Fruit fly (Drosophila melanogaster) whole organism, embryonic: ENCODE results near the gene Jhbp1.

ENCODE experiments used
- Abd-B ChIP-seq: fragments of 200-800 bp; sonication (Bioruptor generic); optimal IDR thresholded peaks from 2 replicates; lab custom pipeline; 2018; ENCODE audit warnings: missing biosample characterization, mild to moderate bottlenecking, missing genetic modification characterization, moderate library complexity
- B-H1 ChIP-seq: fragments of 200-800 bp; sonication (Bioruptor generic); IDR thresholded peaks from 3 replicates; pipeline ENCODE4 v1.3.6; 2022; ENCODE audit warnings: missing biosample characterization, missing genetic modification characterization
- BEAF-32 ChIP-seq: fragments of 200-800 bp; sonication (Bioruptor generic); optimal IDR thresholded peaks from 3 replicates; lab custom pipeline; 2017; ENCODE audit warnings: missing biosample characterization, missing genetic modification characterization, mild to moderate bottlenecking, moderate library complexity, missing genetic modification reagents
- BtbVII ChIP-seq: fragments of 200-800 bp; sonication (Bioruptor generic); optimal IDR thresholded peaks from 3 replicates; lab custom pipeline; 2017; ENCODE audit warnings: missing biosample characterization, mild to moderate bottlenecking, missing genetic modification characterization
- CG1024 ChIP-seq: fragments of 200-800 bp; sonication (Bioruptor generic); IDR thresholded peaks from 2 replicates; pipeline ENCODE4 v1.3.6; 2022; ENCODE audit warnings: missing biosample characterization, missing genetic modification characterization
- CG11093 ChIP-seq: fragments of 200-800 bp; sonication (Bioruptor generic); IDR thresholded peaks from 3 replicates; pipeline ENCODE4 v1.3.6; 2022; ENCODE audit warnings: missing biosample characterization, missing genetic modification characterization
- CG11456 ChIP-seq: fragments of 200-800 bp; sonication (Bioruptor generic); IDR thresholded peaks from 3 replicates; pipeline ENCODE4 v1.3.6; 2022; ENCODE audit warnings: missing biosample characterization, missing genetic modification characterization
- CG12236 ChIP-seq: fragments of 200-800 bp; sonication (Bioruptor generic); optimal IDR thresholded peaks from 2 replicates; lab custom pipeline; 2016; ENCODE audit warnings: missing biosample characterization, missing genetic modification characterization
- CG12659 ChIP-seq: fragments of 200-800 bp; sonication (Bioruptor generic); optimal IDR thresholded peaks from 3 replicates; lab custom pipeline; 2017; ENCODE audit warnings: mild to moderate bottlenecking, missing biosample characterization, missing genetic modification reagents, missing genetic modification characterization
- CG13424 ChIP-seq: fragments of 200-800 bp; sonication (Bioruptor generic); optimal IDR thresholded peaks from 2 replicates; lab custom pipeline; 2019; ENCODE audit warnings: missing biosample characterization, mild to moderate bottlenecking, missing genetic modification characterization, moderate library complexity
- CG14441 ChIP-seq: fragments of 200-800 bp; sonication (Bioruptor generic); IDR thresholded peaks from 2 replicates; pipeline ENCODE4 v1.3.6; 2022; ENCODE audit warnings: missing biosample characterization, missing genetic modification characterization
- CG15479 ChIP-seq: fragments of 200-800 bp; sonication (Bioruptor generic); optimal IDR thresholded peaks from 3 replicates; lab custom pipeline; 2019; ENCODE audit warnings: missing biosample characterization, mild to moderate bottlenecking, missing genetic modification characterization, moderate library complexity
- CG18764 ChIP-seq: fragments of 200-800 bp; sonication (Bioruptor generic); optimal IDR thresholded peaks from 3 replicates; lab custom pipeline; 2016; ENCODE audit warnings: missing biosample characterization, missing genetic modification characterization
- CG2712 ChIP-seq: fragments of 200-800 bp; optimal IDR thresholded peaks from 3 replicates; lab custom pipeline; 2019; ENCODE audit warnings: missing biosample characterization, mild to moderate bottlenecking, missing genetic modification characterization, moderate library complexity
- CG34224 ChIP-seq: fragments of 200-800 bp; sonication (Bioruptor generic); IDR thresholded peaks from 3 replicates; pipeline ENCODE4 v1.3.6; 2022; ENCODE audit warnings: missing biosample characterization, missing genetic modification characterization; ENCODE audit not compliant: partially characterized antibody
- CG34376 ChIP-seq: fragments of 200-800 bp; sonication (Bioruptor generic); optimal IDR thresholded peaks from 2 replicates; lab custom pipeline; 2018; ENCODE audit warnings: missing biosample characterization, mild to moderate bottlenecking, missing genetic modification characterization
- CG4282 ChIP-seq: fragments of 200-800 bp; sonication (Bioruptor generic); optimal IDR thresholded peaks from 2 replicates; lab custom pipeline; 2016; ENCODE audit warnings: missing biosample characterization, missing genetic modification characterization
- CG4360 ChIP-seq: fragments of 200-800 bp; sonication (Bioruptor generic); IDR thresholded peaks from 2 replicates; pipeline ENCODE4 v1.3.6; 2022; ENCODE audit warnings: missing biosample characterization, missing genetic modification characterization
- CG5953 ChIP-seq: fragments of 200-800 bp; sonication (Bioruptor generic); IDR thresholded peaks from 2 replicates; pipeline ENCODE4 v1.3.6; 2022; ENCODE audit warnings: missing biosample characterization, missing genetic modification characterization
- CG6272 ChIP-seq: fragments of 200-800 bp; sonication (Bioruptor generic); IDR thresholded peaks from 2 replicates; pipeline ENCODE4 v1.3.6; 2022; ENCODE audit warnings: missing biosample characterization, missing genetic modification characterization
- D ChIP-seq, 2 experiments: fragments of 200-800 bp in 1 of 2; fragments of >200 bp in 1 of 2; sonication (Bioruptor generic) in 1 of 2; optimal IDR thresholded peaks; 2 replicates in 1 of 2; 3 replicates in 1 of 2; lab custom pipeline; 2017; ENCODE audit warnings: mild to moderate bottlenecking in 1 of 2, missing biosample characterization in 1 of 2, missing genetic modification characterization in 1 of 2, missing genetic modification reagents in 1 of 2
- Dfd ChIP-seq, 2 experiments: fragments of >200 bp; optimal IDR thresholded peaks; 2 replicates each; lab custom pipeline; 2017; ENCODE audit warnings: missing biosample characterization in 2 of 2, missing genetic modification characterization in 2 of 2
- Hmx ChIP-seq: fragments of 200-800 bp; sonication (Bioruptor generic); optimal IDR thresholded peaks from 2 replicates; lab custom pipeline; 2016; ENCODE audit warnings: missing biosample characterization, missing genetic modification characterization
- Meics ChIP-seq: fragments of 200-800 bp; sonication (Bioruptor generic); optimal IDR thresholded peaks from 2 replicates; lab custom pipeline; 2017; ENCODE audit warnings: missing biosample characterization, mild to moderate bottlenecking, missing genetic modification characterization
- Mes4 ChIP-seq: fragments of 200-800 bp; sonication (Bioruptor generic); optimal IDR thresholded peaks from 2 replicates; lab custom pipeline; 2016; ENCODE audit warnings: missing biosample characterization, missing genetic modification characterization
- Oaz ChIP-seq: fragments of 200-800 bp; sonication (Bioruptor generic); IDR thresholded peaks from 2 replicates; pipeline ENCODE4 v1.3.6; 2022; ENCODE audit warnings: missing biosample characterization, missing genetic modification characterization
- PHDP ChIP-seq: fragments of 200-800 bp; sonication (Bioruptor generic); optimal IDR thresholded peaks from 3 replicates; lab custom pipeline; 2018; ENCODE audit warnings: missing biosample characterization, mild to moderate bottlenecking, missing genetic modification characterization, moderate library complexity
- Ssrp ChIP-seq: fragments of 200-800 bp; sonication (Bioruptor generic); optimal IDR thresholded peaks from 2 replicates; lab custom pipeline; 2018; ENCODE audit warnings: missing biosample characterization, mild to moderate bottlenecking, missing genetic modification characterization, moderate library complexity
- al ChIP-seq: fragments of 200-800 bp; sonication (Bioruptor generic); IDR thresholded peaks from 2 replicates; pipeline ENCODE4 v1.3.6; 2022; ENCODE audit warnings: missing biosample characterization, missing genetic modification characterization
- cas ChIP-seq: fragments of 200-800 bp; sonication (Bioruptor generic); IDR thresholded peaks from 2 replicates; pipeline ENCODE4 v1.3.6; 2022; ENCODE audit warnings: missing biosample characterization, missing genetic modification characterization
- emc ChIP-seq: fragments of 200-800 bp; sonication (Bioruptor generic); optimal IDR thresholded peaks from 2 replicates; lab custom pipeline; 2016; ENCODE audit warnings: missing biosample characterization, missing genetic modification characterization
- grau ChIP-seq: fragments of 200-800 bp; optimal IDR thresholded peaks from 3 replicates; lab custom pipeline; 2019; ENCODE audit warnings: missing biosample characterization, mild to moderate bottlenecking, missing genetic modification characterization, moderate library complexity
- h ChIP-seq: fragments of >200 bp; optimal IDR thresholded peaks from 2 replicates; lab custom pipeline; 2017
- her ChIP-seq: fragments of 200-800 bp; sonication (Bioruptor generic); optimal IDR thresholded peaks from 2 replicates; lab custom pipeline; 2016; ENCODE audit warnings: missing biosample characterization, missing genetic modification characterization
- jing ChIP-seq: fragments of 200-800 bp; sonication (Bioruptor generic); optimal IDR thresholded peaks from 2 replicates; lab custom pipeline; 2018; ENCODE audit warnings: missing biosample characterization, mild to moderate bottlenecking, missing genetic modification characterization
- kni ChIP-seq: fragments of 200-800 bp; sonication (Bioruptor generic); optimal IDR thresholded peaks from 3 replicates; lab custom pipeline; 2017; ENCODE audit warnings: mild to moderate bottlenecking, missing biosample characterization, missing genetic modification reagents, missing genetic modification characterization
- lbe ChIP-seq: fragments of 200-800 bp; sonication (Bioruptor generic); optimal IDR thresholded peaks from 2 replicates; lab custom pipeline; 2016; ENCODE audit warnings: missing biosample characterization, mild to moderate bottlenecking, missing genetic modification characterization
- lmd ChIP-seq: fragments of 200-800 bp; sonication (Bioruptor generic); IDR thresholded peaks from 2 replicates; pipeline ENCODE4 v1.3.6; 2022; ENCODE audit warnings: missing biosample characterization, missing genetic modification characterization
- mam ChIP-seq: fragments of 200-800 bp; sonication (Bioruptor generic); optimal IDR thresholded peaks from 3 replicates; lab custom pipeline; 2016; ENCODE audit warnings: missing biosample characterization, missing genetic modification characterization
- org-1 ChIP-seq: fragments of 200-800 bp; sonication (Bioruptor generic); optimal IDR thresholded peaks from 2 replicates; lab custom pipeline; 2017; ENCODE audit warnings: missing biosample characterization, missing genetic modification characterization
- pho ChIP-seq: fragments of 200-800 bp; sonication (Bioruptor generic); optimal IDR thresholded peaks from 2 replicates; lab custom pipeline; 2016; ENCODE audit warnings: missing biosample characterization, missing genetic modification characterization
- phol ChIP-seq: fragments of 200-800 bp; sonication (Bioruptor generic); optimal IDR thresholded peaks from 3 replicates; lab custom pipeline; 2018; ENCODE audit warnings: missing biosample characterization, mild to moderate bottlenecking, missing genetic modification characterization, moderate library complexity
- pita ChIP-seq: fragments of 200-800 bp; sonication (Bioruptor generic); optimal IDR thresholded peaks from 2 replicates; lab custom pipeline; 2017; ENCODE audit warnings: missing biosample characterization, mild to moderate bottlenecking, missing genetic modification characterization
- row ChIP-seq: fragments of 200-800 bp; sonication (Bioruptor generic); IDR thresholded peaks from 3 replicates; pipeline ENCODE4 v1.3.6; 2022; ENCODE audit warnings: missing biosample characterization, missing genetic modification characterization
- scrt ChIP-seq: fragments of 200-800 bp; sonication (Bioruptor generic); optimal IDR thresholded peaks from 2 replicates; lab custom pipeline; 2018; ENCODE audit warnings: missing biosample characterization, mild to moderate bottlenecking, missing genetic modification characterization, moderate library complexity
- sens ChIP-seq: fragments of 200-800 bp; sonication (Bioruptor generic); peaks from one replicate; lab custom pipeline; 2016; ENCODE audit warnings: missing biosample characterization, missing genetic modification characterization
- shn ChIP-seq: fragments of 200-800 bp; sonication (Bioruptor generic); optimal IDR thresholded peaks from 3 replicates; lab custom pipeline; 2016; ENCODE audit warnings: missing biosample characterization, missing genetic modification characterization
- sqz ChIP-seq: fragments of 200-800 bp; sonication (Bioruptor generic); optimal IDR thresholded peaks from 3 replicates; lab custom pipeline; 2018; ENCODE audit warnings: missing biosample characterization, mild to moderate bottlenecking, missing genetic modification characterization
- tin ChIP-seq: fragments of 200-800 bp; sonication (Bioruptor generic); optimal IDR thresholded peaks from 3 replicates; lab custom pipeline; 2016; ENCODE audit warnings: missing biosample characterization, missing genetic modification characterization
- tna ChIP-seq: fragments of 200-800 bp; sonication (Bioruptor generic); IDR thresholded peaks from 2 replicates; pipeline ENCODE4 v1.3.6; 2022; ENCODE audit warnings: missing biosample characterization, missing genetic modification characterization; ENCODE audit not compliant: partially characterized antibody

Gene Jhbp1

dm6 chr3R:4995549-4996277 lies 30.5 kb downstream of the Jhbp1 start (continued):
- no peak for TF ChIP-seq CG4360 (GFP tag; lab: Robert Waterston, UW)
- no peak for TF ChIP-seq lmd (GFP tag; lab: Robert Waterston, UW)
- TF ChIP-seq sens (GFP tag; lab: Kevin White, UChicago): peak; percentile 91
- TF ChIP-seq CG34224: no peak
- no peak for TF ChIP-seq B-H1 (GFP tag; lab: Robert Waterston, UW)
- no peak for TF ChIP-seq org-1 (GFP tag; lab: Kevin White, UChicago)
- TF ChIP-seq grau: peak; percentile 0
- TF ChIP-seq Dfd (GFP tag; optimal IDR thresholded peaks at IDR 0.05; lab: Kevin White, UChicago): no peak
- TF ChIP-seq CG18764: no peak
- TF ChIP-seq CG1024 (GFP tag; lab: Robert Waterston, UW): 0 out of 2 replicates have a peak, but pooled peaks have one; percentile 7
- TF ChIP-seq CG11093 (GFP tag; lab: Robert Waterston, UW): no peak
- peak; percentile 10 for TF ChIP-seq shn (GFP tag; lab: Kevin White, UChicago)
- no peak for TF ChIP-seq CG11456 (GFP tag; lab: Robert Waterston, UW)
- no peak for TF ChIP-seq cas (GFP tag; lab: Robert Waterston, UW)
- no peak for TF ChIP-seq Mes4
- no peak for TF ChIP-seq BEAF-32 (GFP tag; lab: Kevin White, UChicago)
- no peak for TF ChIP-seq her (GFP tag; lab: Kevin White, UChicago)
- peak; percentile 39 for TF ChIP-seq phol (tag; lab: Kevin White, UChicago)
- TF ChIP-seq D (optimal IDR thresholded peaks at IDR 0.05; lab: Kevin White, UChicago): no peak
- TF ChIP-seq D (GFP tag; optimal IDR thresholded peaks at IDR 0.05; lab: Kevin White, UChicago): peak; percentile 40
- TF ChIP-seq pita (GFP tag; lab: Kevin White, UChicago): no peak
- TF ChIP-seq CG6272: no peak
- TF ChIP-seq CG12659 (GFP tag; lab: Kevin White, UChicago): no peak
- TF ChIP-seq kni (GFP tag; lab: Kevin White, UChicago): peak; percentile 72
- TF ChIP-seq jing (GFP tag; lab: Kevin White, UChicago): peak; percentile 3
- TF ChIP-seq CG5953 (GFP tag; lab: Robert Waterston, UW): no peak
- no peak for TF ChIP-seq tin (GFP tag; lab: Kevin White, UChicago)
- no peak for TF ChIP-seq CG14441 (GFP tag; lab: Robert Waterston, UW)
- no peak for TF ChIP-seq pho (GFP tag; lab: Kevin White, UChicago)
- TF ChIP-seq mam (GFP tag; lab: Kevin White, UChicago): no peak
- no peak for TF ChIP-seq CG4282 (GFP tag; lab: Kevin White, UChicago)
- no peak for TF ChIP-seq Abd-B
- peak; percentile 32 for TF ChIP-seq sqz (GFP tag; lab: Kevin White, UChicago)
- TF ChIP-seq CG15479 (GFP tag; lab: Kevin White, UChicago): no peak
- peak; percentile 8 for TF ChIP-seq CG13424
- no peak for TF ChIP-seq Meics (GFP tag; lab: Kevin White, UChicago)
- 0 out of 3 replicates have a peak, but pooled peaks have one; percentile 9 for TF ChIP-seq row (GFP tag; lab: Robert Waterston, UW)
- TF ChIP-seq Hmx (GFP tag; lab: Kevin White, UChicago): no peak
- no peak for TF ChIP-seq Ssrp (tag; lab: Kevin White, UChicago)
- TF ChIP-seq Oaz (GFP tag; lab: Robert Waterston, UW): no peak
- TF ChIP-seq BtbVII (GFP tag; lab: Kevin White, UChicago): no peak
- no peak for TF ChIP-seq PHDP (tag; lab: Kevin White, UChicago)
- TF ChIP-seq CG34376 (GFP tag; lab: Kevin White, UChicago): no peak
- no peak for TF ChIP-seq h
- TF ChIP-seq lbe: no peak
- TF ChIP-seq tna (GFP tag; lab: Robert Waterston, UW): no peak
- no peak for TF ChIP-seq CG12236 (GFP tag; lab: Kevin White, UChicago)
- no peak for TF ChIP-seq al
- TF ChIP-seq emc (GFP tag; lab: Kevin White, UChicago): no peak
- peak; percentile 1 for TF ChIP-seq CG2712
- no peak for TF ChIP-seq scrt (GFP tag; lab: Kevin White, UChicago)
